Worm (Caenorhabditis elegans) whole organism, young adult: ENCODE data around the gene pyc-1.

Experiments
- B0035.1 ChIP-seq: sonication (generic microtip); optimal IDR thresholded peaks from 2 replicates; lab custom pipeline; 2016; ENCODE audit warnings: missing genetic modification characterization, mild to moderate bottlenecking, missing compliant biosample characterization, missing genotype, missing genetic modification reagents
- F39B2.1 ChIP-seq: fragments of 200-800 bp; sonication (Bioruptor generic); IDR thresholded peaks from 2 replicates; pipeline ENCODE4 v1.3.6; 2022; ENCODE audit warnings: missing genetic modification reagents, missing genetic modification characterization, missing compliant biosample characterization
- F57C9.4 ChIP-seq: sonication (generic microtip); optimal IDR thresholded peaks from 2 replicates; lab custom pipeline; 2017; ENCODE audit warnings: mild to moderate bottlenecking, missing genetic modification characterization, missing compliant biosample characterization
- K12H6.12 ChIP-seq: fragments of 200-800 bp; sonication (Bioruptor generic); optimal IDR thresholded peaks from 2 replicates; lab custom pipeline; 2018; ENCODE audit warnings: mild to moderate bottlenecking, missing genetic modification characterization, missing compliant biosample characterization
- attf-3 ChIP-seq: fragments of 200-800 bp; sonication (Bioruptor generic); conservative IDR thresholded peaks from 2 replicates; pipeline ENCODE4 v1.3.6; 2022; ENCODE audit warnings: missing genetic modification reagents, missing genetic modification characterization, missing compliant biosample characterization
- cebp-1 ChIP-seq, 2 experiments: fragments of 200-800 bp in 1 of 2; sonication (Bioruptor generic) in 1 of 2; sonication (generic microtip) in 1 of 2; IDR thresholded peaks in 1 of 2; optimal IDR thresholded peaks in 1 of 2; 2 replicates each; pipeline versions ENCODE4 v1.3.6 to Lab custom; 2017 to 2022; ENCODE audit warnings: missing compliant biosample characterization in 2 of 2, missing genetic modification characterization in 2 of 2, mild to moderate bottlenecking in 1 of 2, missing genetic modification reagents in 1 of 2, moderate library complexity in 1 of 2
- ceh-100 ChIP-seq: fragments of 200-800 bp; sonication (Bioruptor generic); IDR thresholded peaks from 2 replicates; pipeline ENCODE4 v1.3.6; 2022; ENCODE audit warnings: missing genetic modification reagents, missing genetic modification characterization, missing compliant biosample characterization
- ceh-79 ChIP-seq: sonication (generic microtip); optimal IDR thresholded peaks from 2 replicates; lab custom pipeline; 2017; ENCODE audit warnings: mild to moderate bottlenecking, missing genetic modification characterization, missing compliant biosample characterization
- die-1 ChIP-seq: sonication (generic microtip); optimal IDR thresholded peaks from 2 replicates; lab custom pipeline; 2016; ENCODE audit warnings: missing genotype, mild to moderate bottlenecking, missing genetic modification characterization, missing compliant biosample characterization
- efl-1 ChIP-seq: fragments of 150-350 bp; optimal IDR thresholded peaks from 2 replicates; lab custom pipeline; 2014; ENCODE audit warnings: missing biosample characterization, missing genetic modification reagents, missing genetic modification characterization
- egl-18 ChIP-seq: fragments of 200-800 bp; sonication (Bioruptor generic); IDR thresholded peaks from 2 replicates; pipeline ENCODE4 v1.3.6; 2022; ENCODE audit warnings: missing genetic modification reagents, missing genetic modification characterization, missing compliant biosample characterization
- egl-44 ChIP-seq: fragments of 200-800 bp; sonication (Bioruptor generic); IDR thresholded peaks from 2 replicates; pipeline ENCODE4 v1.3.6; 2022; ENCODE audit warnings: missing genetic modification reagents, missing genetic modification characterization, missing compliant biosample characterization
- egrh-3 ChIP-seq: fragments of 200-800 bp; sonication (Bioruptor generic); IDR thresholded peaks from 2 replicates; pipeline ENCODE4 v1.3.6; 2022; ENCODE audit warnings: missing genetic modification reagents, missing genetic modification characterization, missing compliant biosample characterization
- ekl-4 ChIP-seq: fragments of 200-800 bp; sonication (Bioruptor generic); IDR thresholded peaks from 2 replicates; pipeline ENCODE4 v1.3.6; 2022; ENCODE audit warnings: missing genetic modification reagents, missing genetic modification characterization, missing compliant biosample characterization
- ets-4 ChIP-seq: fragments of 200-800 bp; sonication (Bioruptor generic); optimal IDR thresholded peaks from 2 replicates; lab custom pipeline; 2018; ENCODE audit warnings: mild to moderate bottlenecking, missing genetic modification characterization, missing compliant biosample characterization
- hlh-26 ChIP-seq: fragments of 200-800 bp; sonication (Bioruptor generic); conservative IDR thresholded peaks from 2 replicates; pipeline ENCODE4 v1.3.6; 2022; ENCODE audit warnings: missing genetic modification reagents, missing genetic modification characterization, missing compliant biosample characterization
- lin-26 ChIP-seq: fragments of 200-800 bp; sonication (Bioruptor generic); IDR thresholded peaks from 2 replicates; pipeline ENCODE4 v1.3.6; 2022; ENCODE audit warnings: missing genetic modification reagents, missing genetic modification characterization, missing compliant biosample characterization
- lsl-1 ChIP-seq: fragments of 200-800 bp; sonication (Bioruptor generic); optimal IDR thresholded peaks from 2 replicates; lab custom pipeline; 2018; ENCODE audit warnings: mild to moderate bottlenecking, missing genetic modification characterization, moderate library complexity, missing compliant biosample characterization
- madf-10 ChIP-seq: sonication (generic microtip); optimal IDR thresholded peaks from 2 replicates; lab custom pipeline; 2016; ENCODE audit warnings: mild to moderate bottlenecking, missing genetic modification characterization, missing compliant biosample characterization
- madf-8 ChIP-seq: fragments of 200-800 bp; sonication (Bioruptor generic); conservative IDR thresholded peaks from 2 replicates; pipeline ENCODE4 v1.3.6; 2022; ENCODE audit warnings: missing genetic modification reagents, missing genetic modification characterization, missing compliant biosample characterization
- mcd-1 ChIP-seq: fragments of 200-800 bp; sonication (Bioruptor generic); IDR thresholded peaks from 2 replicates; pipeline ENCODE4 v1.3.6; 2022; ENCODE audit warnings: missing genetic modification reagents, missing genetic modification characterization, missing compliant biosample characterization
- mes-4 ChIP-seq: sonication (generic microtip); optimal IDR thresholded peaks from 2 replicates; lab custom pipeline; 2016; ENCODE audit warnings: missing genotype, missing genetic modification characterization, missing compliant biosample characterization
- pbrm-1 ChIP-seq: fragments of 200-800 bp; sonication (Bioruptor generic); IDR thresholded peaks from 2 replicates; pipeline ENCODE4 v1.3.6; 2022; ENCODE audit warnings: missing genetic modification reagents, missing genetic modification characterization, missing compliant biosample characterization
- rcor-1 ChIP-seq: fragments of 200-800 bp; sonication (Bioruptor generic); IDR thresholded peaks from 2 replicates; pipeline ENCODE4 v1.3.6; 2022; ENCODE audit warnings: missing genetic modification reagents, missing genetic modification characterization, missing compliant biosample characterization
- snpc-1.3 ChIP-seq: sonication (generic microtip); optimal IDR thresholded peaks from 2 replicates; lab custom pipeline; 2017; ENCODE audit warnings: missing genetic modification characterization, mild to moderate bottlenecking, missing compliant biosample characterization, antibody characterized with exemption, moderate library complexity, missing genotype, missing genetic modification reagents; ENCODE audit not compliant: insufficient read depth
- sptf-2 ChIP-seq: fragments of 200-800 bp; sonication (Bioruptor generic); optimal IDR thresholded peaks from 2 replicates; lab custom pipeline; 2018; ENCODE audit warnings: mild to moderate bottlenecking, missing genetic modification characterization, missing compliant biosample characterization
- tbp1 ChIP-seq: fragments of 200-800 bp; sonication (Bioruptor generic); optimal IDR thresholded peaks from 2 replicates; lab custom pipeline; 2018; ENCODE audit warnings: mild to moderate bottlenecking, missing genetic modification characterization, missing compliant biosample characterization
- tbx-9 ChIP-seq: sonication (generic microtip); optimal IDR thresholded peaks from 2 replicates; lab custom pipeline; 2016; ENCODE audit warnings: borderline replicate concordance, missing genetic modification characterization, inconsistent platforms, missing compliant biosample characterization
- unc-130 ChIP-seq: sonication (generic microtip); optimal IDR thresholded peaks from 2 replicates; lab custom pipeline; 2016; ENCODE audit warnings: missing genetic modification reagents, missing genetic modification characterization, missing compliant biosample characterization
- xnd-1 ChIP-seq: sonication (generic microtip); optimal IDR thresholded peaks from 2 replicates; lab custom pipeline; 2016; ENCODE audit warnings: missing genotype, missing genetic modification reagents, missing genetic modification characterization, missing compliant biosample characterization
- ztf-22 ChIP-seq: fragments of 200-800 bp; sonication (Bioruptor generic); optimal IDR thresholded peaks from 2 replicates; lab custom pipeline; 2018; ENCODE audit warnings: mild to moderate bottlenecking, missing genetic modification characterization, moderate library complexity, missing compliant biosample characterization
- ztf-25 ChIP-seq: fragments of 200-800 bp; sonication (Bioruptor generic); IDR thresholded peaks from 2 replicates; pipeline ENCODE4 v1.3.6; 2022; ENCODE audit warnings: missing genetic modification reagents, missing genetic modification characterization, missing compliant biosample characterization

Gene pyc-1

DNA sequence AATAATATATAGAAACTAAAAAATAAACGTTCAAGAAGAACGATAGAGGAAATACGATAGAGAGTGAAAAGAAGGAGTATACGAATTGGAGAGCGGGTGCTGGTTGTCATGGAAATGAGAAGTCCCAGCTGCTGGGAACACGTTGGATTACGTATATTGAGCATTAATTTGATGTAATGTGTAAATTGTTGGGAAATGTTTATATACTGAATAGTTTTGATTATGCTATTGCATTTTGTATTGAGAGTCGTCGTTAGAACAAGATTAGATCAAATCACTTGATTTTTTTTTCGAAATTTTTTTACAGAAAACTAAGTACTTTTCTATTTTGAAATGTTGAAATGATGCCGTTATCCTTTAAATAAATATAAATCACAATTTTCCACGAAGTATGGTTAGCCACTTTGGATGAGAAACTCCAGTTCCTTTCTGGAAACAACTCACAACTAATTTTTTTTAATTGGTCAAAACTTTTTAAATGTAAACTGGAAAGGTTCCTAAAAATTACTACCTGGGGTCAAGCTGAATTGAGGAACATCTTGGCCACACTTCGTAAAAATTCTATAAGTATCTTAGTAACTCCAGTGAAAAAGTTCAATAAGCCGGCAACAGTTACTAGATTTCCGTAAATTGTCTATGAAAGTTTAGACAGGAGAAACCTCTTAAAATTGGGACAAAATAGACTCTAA, 21.5 kb upstream of the pyc-1 start, which contains the start of gene nphp-4:
nphp-4 (minus strand) TSS at position 51 of the 689 bp plus-strand sequence.
- no peak for TF ChIP-seq efl-1 (GFP tag; lab: Kevin White, UChicago)
- TF ChIP-seq madf-10 = no peak
- TF ChIP-seq attf-3 (GFP tag; lab: Robert Waterston, UW) = no peak
- TF ChIP-seq lsl-1 (GFP tag; lab: Kevin White, UChicago) = no peak
- no peak for TF ChIP-seq egl-18 (GFP tag; lab: Robert Waterston, UW)
- no peak for TF ChIP-seq tbx-9 (tag; lab: Kevin White, UChicago)
- no peak for TF ChIP-seq rcor-1 (GFP tag; lab: Robert Waterston, UW)

DNA sequence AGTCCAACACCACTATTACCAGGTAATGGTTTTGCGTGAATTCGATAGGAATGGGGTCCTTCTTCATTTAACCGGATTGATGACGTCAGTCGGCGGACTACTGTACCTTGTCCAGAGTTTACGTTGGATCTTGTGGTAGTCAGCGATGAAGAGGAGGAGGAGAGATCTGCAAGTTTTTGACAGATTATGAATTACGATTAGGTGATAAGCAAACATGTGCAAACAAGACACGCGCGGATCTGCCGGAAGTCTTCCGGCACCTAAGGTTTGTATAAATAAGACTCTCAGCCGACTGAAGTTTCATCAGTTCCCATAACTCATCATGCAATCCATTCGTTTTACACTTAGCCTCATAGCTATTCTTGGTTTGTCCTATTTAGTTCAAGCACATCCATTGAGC, 16.9 kb upstream of the pyc-1 start, which contains the start of gene idpb-5:
idpb-5 (plus strand) TSS at position 301 of the 400 bp plus-strand sequence.
- TF ChIP-seq ztf-22 (GFP tag; lab: Kevin White, UChicago) = no peak
- TF ChIP-seq ceh-100 (GFP tag; lab: Robert Waterston, UW) = no peak
- no peak for TF ChIP-seq egl-44
- no peak for TF ChIP-seq unc-130 (GFP tag; lab: Kevin White, UChicago)
- TF ChIP-seq ztf-25 (GFP tag; lab: Robert Waterston, UW) = no peak

DNA sequence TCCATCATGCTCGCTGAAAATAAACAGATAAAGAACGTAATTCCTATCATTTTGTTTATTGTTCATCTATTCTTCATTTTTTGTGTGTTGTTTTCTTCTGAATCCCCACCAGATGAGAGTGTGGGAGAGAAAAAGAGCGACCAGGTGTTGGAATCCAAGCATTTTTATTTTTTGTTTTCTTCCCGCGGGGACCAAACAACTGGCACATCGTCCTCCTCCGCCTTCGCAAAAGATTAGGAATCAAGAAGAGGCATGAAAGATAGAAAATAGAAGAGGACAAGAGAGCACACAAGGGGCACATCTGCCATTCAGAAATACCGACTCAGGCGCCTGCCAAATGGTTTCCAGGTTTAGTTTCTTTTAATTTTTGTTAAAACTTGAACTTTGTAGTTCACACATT, 13.7 kb upstream of the pyc-1 start, which contains the start of gene R13H4.2:
R13H4.2 (plus strand) TSS at position 319 of the 400 bp plus-strand sequence.
- TF ChIP-seq K12H6.12 (tag; lab: Kevin White, UChicago) = peak; percentile 10
- TF ChIP-seq F57C9.4 = no peak

DNA sequence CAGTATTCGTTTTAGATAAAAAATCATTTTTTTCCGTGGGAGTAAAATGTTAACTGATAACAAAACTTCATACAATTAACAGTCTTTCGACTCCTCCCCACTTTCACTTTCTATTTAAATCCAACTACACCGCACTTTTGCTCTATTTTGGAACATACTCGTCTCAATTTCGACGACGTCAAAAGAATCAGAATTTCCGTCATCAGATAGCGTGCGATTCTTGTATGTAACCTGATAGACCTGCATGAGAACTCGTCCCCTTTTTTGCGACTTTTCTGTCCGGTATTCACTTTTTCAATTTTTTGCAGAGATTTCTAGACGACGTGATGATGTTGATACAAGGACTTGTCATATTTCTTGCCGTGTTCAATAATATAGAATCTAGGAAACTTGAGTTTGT, 11.0 kb upstream of the pyc-1 start, which contains the start of gene pho-8:
pho-8 (plus strand) TSS at position 301 of the 400 bp plus-strand sequence.
- TF ChIP-seq madf-8 (no peak), ets-4 (GFP tag; lab: Kevin White, UChicago) (no peak), unc-130 (GFP tag; lab: Kevin White, UChicago) (no peak), mes-4 (tag; lab: Kevin White, UChicago) (no peak), sptf-2 (no peak), ceh-79 (no peak), hlh-26 (no peak), ztf-22 (GFP tag; lab: Kevin White, UChicago) (no peak), lin-26 (GFP tag; lab: Robert Waterston, UW) (no peak), die-1 (tag; lab: Kevin White, UChicago) (no peak), B0035.1 (no peak), xnd-1 (tag; lab: Kevin White, UChicago) (no peak), ekl-4 (GFP tag; lab: Robert Waterston, UW) (no peak), egl-18 (GFP tag; lab: Robert Waterston, UW) (no peak), snpc-1.3 (no peak)

DNA sequence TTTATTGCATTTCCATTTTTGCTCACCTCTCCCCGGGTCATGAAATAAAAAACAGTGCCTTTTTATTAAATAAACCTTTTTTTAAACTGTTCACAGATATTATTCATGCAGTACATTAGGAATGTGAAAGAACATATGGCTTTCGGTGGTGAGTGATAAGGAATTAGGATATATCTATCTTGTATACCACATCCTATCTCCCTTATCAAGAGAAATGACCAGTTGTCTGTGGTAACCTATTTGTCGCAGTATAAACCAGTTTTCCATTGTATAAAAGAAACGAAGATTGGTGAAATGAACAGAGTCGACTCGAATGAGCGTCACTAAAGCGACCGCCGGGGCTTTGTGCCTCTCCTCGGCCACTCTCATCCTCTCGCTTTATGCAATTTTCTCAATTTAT, 7.0 kb upstream of the pyc-1 start, which contains the start of gene col-158:
col-158 (plus strand) TSS at position 301 of the 400 bp plus-strand sequence.
- TF ChIP-seq tbp1 (GFP tag; lab: Kevin White, UChicago) = no peak
- no peak for TF ChIP-seq pbrm-1 (GFP tag; lab: Robert Waterston, UW)
- no peak for TF ChIP-seq F39B2.1 (GFP tag; lab: Robert Waterston, UW)
- TF ChIP-seq egrh-3 (GFP tag; lab: Robert Waterston, UW) = no peak
- no peak for TF ChIP-seq cebp-1 (GFP tag; IDR thresholded peaks at IDR 0.05; lab: Robert Waterston, UW)
- no peak for TF ChIP-seq cebp-1 (tag; optimal IDR thresholded peaks at IDR 0.05; lab: Kevin White, UChicago)
- TF ChIP-seq K12H6.12 (tag; lab: Kevin White, UChicago) = no peak
- no peak for TF ChIP-seq mcd-1 (GFP tag; lab: Robert Waterston, UW)
- TF ChIP-seq madf-10 = no peak
- TF ChIP-seq, all 124 proteins: peak for 0
